Worm (Caenorhabditis elegans) whole organism, late embryonic: ENCODE results near the gene str-31.

Source experiments
- ceh-2 ChIP-seq: sonication (generic microtip); optimal IDR thresholded peaks from 2 replicates; lab custom pipeline; 2016; ENCODE audit warnings: missing genotype, missing genetic modification characterization, missing compliant biosample characterization
- gmeb-2 ChIP-seq: sonication (generic microtip); optimal IDR thresholded peaks from 2 replicates; lab custom pipeline; 2016; ENCODE audit warnings: missing genetic modification characterization, inconsistent platforms, missing compliant biosample characterization

ce11 chrV:7524447-7524846 lies 16.0 kb upstream of the str-31 start, which contains the start of gene C54F6.20:
- TF ChIP-seq ceh-2 (tag; lab: Kevin White, UChicago) (no peak), gmeb-2 (tag; lab: Kevin White, UChicago) (no peak)
